Fruit fly (Drosophila melanogaster) whole organism, embryonic: Measurements from ENCODE around the gene CG31178.

Experiments used
- C15 ChIP-seq: fragments of 200-800 bp; sonication (Bioruptor generic); IDR thresholded peaks from 3 replicates; pipeline ENCODE4 v1.3.6; 2022; ENCODE audit warnings: missing biosample characterization, missing genetic modification characterization
- Taf1 ChIP-seq: fragments of 200-800 bp; sonication (Bioruptor generic); IDR thresholded peaks from 2 replicates; pipeline ENCODE4 v1.3.6; 2022; ENCODE audit warnings: missing biosample characterization, missing genetic modification characterization
- chif ChIP-seq, 2 experiments: fragments of 200-800 bp; sonication (Bioruptor generic); optimal IDR thresholded peaks; 3 replicates each; lab custom pipeline; 2016; ENCODE audit warnings: missing biosample characterization in 2 of 2, missing genetic modification characterization in 2 of 2
- pfk ChIP-seq: fragments of 200-800 bp; sonication (Bioruptor generic); optimal IDR thresholded peaks from 2 replicates; lab custom pipeline; 2018; ENCODE audit warnings: missing biosample characterization, mild to moderate bottlenecking, missing genetic modification characterization, moderate library complexity

DNA sequence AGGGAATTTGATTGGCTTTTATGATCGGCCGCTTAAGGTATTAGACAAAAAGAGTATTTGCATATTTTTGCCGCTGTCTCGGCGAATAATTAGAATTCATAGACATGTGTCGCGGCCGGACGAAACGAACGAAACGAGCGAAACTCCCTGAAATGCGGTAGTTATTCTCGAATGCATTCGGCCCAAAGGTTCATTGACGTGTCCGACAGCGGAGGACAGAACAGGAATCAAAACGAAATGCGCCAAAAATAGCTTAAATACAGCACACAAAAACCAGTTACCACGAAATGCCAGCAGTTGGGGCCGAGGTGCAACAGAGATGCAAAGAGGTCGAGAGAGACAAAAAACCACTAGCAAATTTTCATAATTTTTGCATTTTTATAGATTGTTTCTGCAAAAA is 30.8 kb downstream of the CG31178 start:
- TF ChIP-seq pfk (GFP tag; lab: Kevin White, UChicago) (no peak), C15 (GFP tag; lab: Robert Waterston, UW) (no peak), chif (GFP tag; optimal IDR thresholded peaks at IDR 0.05; lab: Kevin White, UChicago) (no peak), Taf1 (GFP tag; lab: Robert Waterston, UW) (no peak)
